Worm (Caenorhabditis elegans): ENCODE results near the gene gpx-6.

The gpx-6 gene

DNA sequence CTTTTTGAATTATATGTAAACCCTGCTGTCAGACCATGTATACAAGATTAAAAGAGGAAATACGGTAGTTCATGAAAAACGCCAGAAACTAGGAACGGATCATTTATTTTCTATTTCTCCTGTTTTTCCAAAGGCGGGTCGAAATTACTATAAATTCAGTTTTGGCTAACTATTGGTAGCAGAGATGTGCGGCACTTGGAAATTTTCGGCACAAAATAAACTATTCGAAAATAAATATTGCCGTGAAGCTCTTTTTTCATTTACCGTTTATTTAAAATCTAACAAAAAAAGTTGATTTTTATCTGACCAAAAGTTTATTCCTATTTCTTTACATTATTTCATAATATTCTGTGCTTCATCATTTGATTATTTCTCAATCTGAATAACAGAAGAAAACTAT, 22.1 kb downstream of the gpx-6 start, which contains the start of gene T09A12.1:
T09A12.1 (plus strand) TSS at position 301 of the 400 bp plus-strand sequence.
- TF ChIP-seq unc-62 (GFP tag; optimal IDR thresholded peaks at IDR 0.05) = no peak

DNA sequence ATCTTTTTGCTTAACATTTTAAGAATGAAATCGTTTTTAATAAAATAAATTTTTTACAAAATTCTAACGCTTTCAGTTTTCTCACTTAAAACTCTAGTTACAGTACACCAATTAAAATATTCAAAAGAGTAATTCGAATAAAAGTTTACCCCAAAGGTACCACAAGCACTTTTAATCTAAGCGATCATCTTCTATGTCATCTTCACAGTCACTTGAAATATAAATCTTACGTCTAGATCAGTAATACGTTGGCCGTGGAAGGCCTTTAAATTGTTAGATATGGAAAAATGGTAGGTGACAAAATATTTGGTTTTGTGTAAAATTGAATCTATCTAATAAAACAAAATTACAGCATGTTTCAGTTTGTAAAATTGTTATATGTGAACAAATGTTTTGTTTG, 25.3 kb downstream of the gpx-6 start:
- TF ChIP-seq unc-62 (GFP tag; optimal IDR thresholded peaks at IDR 0.05) = no peak

DNA sequence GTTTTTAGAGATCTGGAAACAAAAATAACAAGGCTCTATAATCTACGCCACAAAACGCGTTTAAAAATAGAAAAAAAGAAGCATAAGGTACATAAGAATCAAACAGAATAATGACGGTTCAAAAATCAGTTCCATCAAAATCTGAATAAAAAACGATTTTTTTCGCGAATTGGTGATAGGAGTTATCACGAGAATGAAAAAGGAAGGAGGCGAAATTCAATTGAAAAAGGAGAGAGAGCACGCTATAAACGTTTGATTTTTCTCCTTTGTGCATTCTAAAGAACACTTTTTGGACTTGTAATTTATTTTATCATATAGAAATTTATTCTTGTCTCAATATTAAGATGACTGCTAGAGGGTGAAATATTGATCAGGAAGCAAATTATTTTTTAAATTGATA, 29.3 kb downstream of the gpx-6 start:
- TF ChIP-seq unc-62 (GFP tag; optimal IDR thresholded peaks at IDR 0.05) = no peak

DNA sequence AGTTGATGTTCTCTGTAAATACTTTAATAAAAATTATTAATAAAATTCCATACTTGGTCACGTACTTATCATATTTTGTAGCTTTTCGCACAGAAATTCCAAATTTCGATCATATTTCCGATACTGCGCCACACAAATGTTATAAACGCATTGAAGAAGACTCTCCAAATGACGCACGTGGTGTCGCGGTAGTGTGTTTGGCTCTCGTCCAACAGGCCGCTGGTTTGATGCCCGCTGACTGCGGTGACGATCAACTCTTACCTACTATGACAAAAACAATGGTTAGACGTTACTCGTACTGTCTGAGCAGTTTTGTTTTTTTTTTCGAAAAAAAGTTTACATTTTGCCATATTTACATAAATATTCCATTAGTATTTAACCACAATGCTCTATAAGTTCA, 30.9 kb downstream of the gpx-6 start:
- no peak for TF ChIP-seq unc-62 (GFP tag; optimal IDR thresholded peaks at IDR 0.05)

DNA sequence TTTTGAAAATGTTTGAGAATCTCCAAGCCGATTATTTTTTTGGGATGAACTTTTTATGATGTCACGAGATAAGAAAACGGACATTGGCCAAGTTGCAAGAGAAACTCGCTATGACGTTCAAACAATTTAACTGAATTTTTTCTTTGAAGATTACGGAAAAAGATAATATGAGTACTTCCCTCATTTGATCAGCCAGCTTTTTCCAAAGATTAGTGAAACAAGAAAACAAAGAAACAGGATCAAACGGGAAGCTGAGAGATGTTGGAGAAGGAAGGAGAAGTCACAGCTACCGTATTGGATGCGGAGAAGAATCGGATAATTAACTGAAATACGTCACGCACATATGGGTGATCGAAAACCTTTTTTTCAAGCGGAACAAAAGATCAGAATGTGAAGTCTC, 32.2 kb downstream of the gpx-6 start:
- TF ChIP-seq unc-62 (GFP tag; optimal IDR thresholded peaks at IDR 0.05) = no peak

DNA sequence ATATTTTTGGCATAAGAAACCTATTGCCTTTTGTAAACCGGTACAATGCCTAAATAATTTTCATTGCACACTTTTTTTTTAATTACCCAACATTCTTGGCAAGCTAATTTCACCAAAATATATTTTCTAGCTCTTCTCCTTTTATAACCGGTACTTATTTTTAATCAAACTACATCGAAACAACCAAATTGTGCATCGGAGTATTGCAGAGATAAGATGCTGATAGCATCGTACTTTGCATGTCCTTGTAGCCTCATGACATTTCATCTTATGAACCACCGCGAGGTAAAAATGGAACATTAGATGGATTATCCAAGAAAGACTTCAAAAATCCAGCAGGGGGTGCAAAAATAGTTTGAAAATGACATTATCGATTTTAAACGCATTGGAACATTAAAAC, 33.2 kb downstream of the gpx-6 start:
- no peak for TF ChIP-seq unc-62 (GFP tag; optimal IDR thresholded peaks at IDR 0.05)

DNA sequence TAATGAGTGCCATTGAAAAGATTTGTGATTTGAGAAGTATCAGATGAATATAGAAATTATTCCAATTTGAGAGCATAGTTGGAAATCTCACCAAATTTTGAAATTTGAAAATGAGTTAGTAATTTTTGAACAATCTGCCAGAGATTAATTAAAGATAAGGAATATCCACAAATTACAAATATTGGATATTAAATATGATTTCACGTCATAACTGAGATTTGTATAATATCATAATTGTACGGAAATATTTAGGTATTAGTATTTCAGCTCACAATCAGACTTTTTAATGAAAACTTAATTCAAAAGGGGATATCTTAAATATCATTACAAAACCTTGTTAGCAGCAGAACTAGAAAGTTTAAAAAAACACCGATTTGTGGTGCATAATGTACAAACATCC, 37.9 kb downstream of the gpx-6 start, which contains the start of gene K07H8.7:
K07H8.7 (minus strand) TSS at position 101 of the 400 bp plus-strand sequence.
- no peak for TF ChIP-seq unc-62 (GFP tag; optimal IDR thresholded peaks at IDR 0.05)

DNA sequence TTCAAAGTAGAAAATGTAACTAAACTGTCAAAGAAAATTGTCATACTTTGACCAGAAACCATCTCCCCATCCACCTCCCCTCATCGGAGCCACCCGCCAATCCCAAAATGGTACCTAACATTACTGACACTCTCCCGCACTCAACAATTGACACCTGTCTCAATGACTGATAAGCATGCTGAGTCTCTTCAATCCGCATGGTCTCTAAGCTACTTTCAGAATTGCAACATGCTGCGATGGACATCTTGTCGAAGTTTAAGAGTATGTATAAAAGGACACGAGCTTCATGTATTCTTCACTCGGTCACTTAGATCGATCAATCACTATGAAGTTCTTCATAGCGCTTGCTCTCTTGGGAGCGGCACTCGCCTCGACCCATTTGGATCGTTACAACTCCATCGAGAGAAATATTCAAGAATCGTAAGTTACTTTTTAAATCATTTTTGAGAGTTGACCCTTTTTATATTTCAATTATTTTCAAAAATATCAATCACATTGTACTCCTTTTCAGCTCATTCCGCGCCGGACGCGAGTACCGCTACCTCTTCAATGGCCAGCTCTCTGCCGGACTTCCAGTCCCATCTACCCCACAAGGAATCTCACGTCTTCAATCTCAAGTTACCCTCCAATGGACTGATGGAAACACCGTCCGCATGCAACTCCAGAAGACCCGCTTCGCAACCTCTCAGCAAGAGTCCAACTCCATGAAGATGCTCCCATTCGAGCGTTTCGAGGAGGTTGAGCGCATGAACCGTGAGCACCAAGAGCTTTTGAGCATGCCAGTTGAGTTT, 39.0 kb downstream of the gpx-6 start, which contains the start of gene vit-6:
vit-6 (plus strand) TSS at position 310 of the 791 bp plus-strand sequence.
- no peak for TF ChIP-seq unc-62 (GFP tag; optimal IDR thresholded peaks at IDR 0.05)

DNA sequence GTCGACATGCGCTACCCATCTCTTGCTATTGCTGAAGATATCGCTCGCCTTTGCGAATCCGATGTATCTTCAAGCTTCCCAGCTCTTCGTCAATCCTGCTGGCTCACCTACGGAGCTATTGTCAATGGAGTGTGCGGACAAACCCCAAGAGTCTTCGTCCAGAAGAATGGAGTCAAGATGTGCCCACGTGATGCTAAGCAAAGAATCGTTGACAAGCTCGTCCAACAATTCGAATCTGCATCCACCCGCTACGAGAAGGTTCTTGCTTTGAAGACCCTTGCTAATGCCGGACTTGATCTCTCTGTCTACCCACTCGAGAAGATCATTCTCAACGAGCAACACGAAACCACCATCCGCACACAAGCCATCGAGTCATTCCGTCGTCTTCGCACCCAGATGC, 40.7 kb downstream of the gpx-6 start:
- TF ChIP-seq unc-62 (GFP tag; optimal IDR thresholded peaks at IDR 0.05) = no peak

DNA sequence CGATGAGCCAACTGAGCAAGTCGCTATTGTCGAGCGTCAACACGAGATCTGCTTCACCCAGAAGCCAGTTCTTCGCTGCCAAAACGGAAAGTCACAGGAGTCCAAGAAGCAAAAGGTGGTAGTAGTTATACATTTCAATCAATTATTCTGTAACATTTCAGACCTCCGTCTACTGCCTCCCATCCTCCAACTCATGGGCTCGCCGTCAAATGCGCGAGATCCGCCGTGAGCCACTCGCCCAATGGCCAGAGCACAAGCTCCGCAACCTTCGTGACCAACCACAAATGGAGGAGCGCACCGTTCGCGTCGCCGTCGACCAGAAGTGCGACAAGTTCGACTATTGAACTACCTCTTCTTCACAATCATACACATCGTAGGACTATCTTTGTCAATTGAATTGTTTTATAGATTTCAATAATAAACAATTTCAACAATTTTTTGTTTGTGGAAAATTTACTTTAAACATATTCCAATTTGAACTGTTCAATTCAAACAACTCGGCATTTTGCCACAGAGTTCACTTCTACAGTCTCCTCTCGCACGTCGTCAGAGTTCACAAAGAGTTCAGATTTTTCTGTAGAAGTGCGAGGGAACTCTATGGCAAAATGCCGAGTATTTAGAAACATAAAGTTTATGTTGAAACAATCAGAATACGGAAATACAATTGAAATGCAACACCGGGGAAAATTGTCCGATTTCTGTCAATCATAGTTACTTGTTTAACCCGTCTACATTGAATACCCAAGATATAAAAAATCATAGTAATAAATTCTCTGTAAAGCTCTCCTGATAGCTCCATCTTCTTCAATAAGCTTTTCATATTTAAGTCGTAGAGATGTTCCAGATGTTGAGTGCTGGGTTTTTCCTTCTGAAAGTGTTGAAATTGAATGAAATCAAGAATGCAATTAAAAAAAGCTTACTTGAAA, 44.3 kb downstream of the gpx-6 start:
- TF ChIP-seq unc-62 (GFP tag; optimal IDR thresholded peaks at IDR 0.05) = no peak

DNA sequence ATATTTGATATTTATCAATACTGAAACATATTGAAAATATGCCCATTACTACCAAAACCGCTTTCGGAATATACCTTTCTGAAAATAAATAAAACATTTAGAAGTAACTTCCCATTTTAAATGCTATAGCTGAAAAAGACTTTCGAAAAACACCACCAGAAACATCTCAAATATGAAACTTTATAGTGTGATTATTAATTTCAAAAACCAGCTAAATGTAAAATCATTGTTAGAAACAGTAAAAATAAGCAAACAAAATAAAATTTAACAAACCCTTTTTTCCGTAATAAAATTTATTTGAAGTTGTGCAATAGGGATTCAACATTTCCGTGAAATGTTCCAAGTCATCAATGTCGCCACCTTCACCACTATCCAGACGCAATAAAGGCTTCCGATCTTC, 46.0 kb downstream of the gpx-6 start, which contains the start of the genes K07H8.5 and K07H8.8:
K07H8.5 (plus strand) TSS at position 301 of the 400 bp plus-strand sequence.
K07H8.8 (minus strand) TSS at position 389 of the 400 bp plus-strand sequence.
- TF ChIP-seq unc-62 (GFP tag; optimal IDR thresholded peaks at IDR 0.05) = no peak
